Worm (Caenorhabditis elegans) whole organism, young adult: ENCODE data around the gene ccpp-6.

ENCODE experiments used
- B0261.1 ChIP-seq: sonication (generic microtip); optimal IDR thresholded peaks from 2 replicates; lab custom pipeline; 2016; ENCODE audit warnings: mild to moderate bottlenecking, missing genetic modification characterization, moderate library complexity, missing compliant biosample characterization
- F23B12.7 ChIP-seq: sonication (generic microtip); optimal IDR thresholded peaks from 2 replicates; lab custom pipeline; 2017; ENCODE audit warnings: missing genetic modification characterization, mild to moderate bottlenecking, missing compliant biosample characterization, antibody characterized with exemption, moderate library complexity; ENCODE audit not compliant: insufficient read depth
- F57A8.1 ChIP-seq: fragments of 200-800 bp; sonication (Bioruptor generic); optimal IDR thresholded peaks from 2 replicates; lab custom pipeline; 2018; ENCODE audit warnings: mild to moderate bottlenecking, missing genetic modification characterization, moderate library complexity, missing compliant biosample characterization
- attf-6 ChIP-seq: fragments of 200-800 bp; sonication (Bioruptor generic); IDR thresholded peaks from 2 replicates; pipeline ENCODE4 v1.3.6; 2022; ENCODE audit warnings: missing genetic modification reagents, missing genetic modification characterization, missing compliant biosample characterization
- cebp-2 ChIP-seq: fragments of 200-800 bp; sonication (Bioruptor generic); IDR thresholded peaks from 2 replicates; pipeline ENCODE4 v1.3.6; 2022; ENCODE audit warnings: missing genetic modification characterization, missing compliant biosample characterization
- dpl-1 ChIP-seq: fragments of 150-350 bp; optimal IDR thresholded peaks from 2 replicates; lab custom pipeline; 2014; ENCODE audit warnings: missing biosample characterization, missing genetic modification reagents, missing genetic modification characterization
- lin-35 ChIP-seq, 3 experiments: fragments of 150-350 bp in 2 of 3; sonication (generic microtip) in 1 of 3; optimal IDR thresholded peaks; 2 replicates each; lab custom pipeline; 2014 to 2018; ENCODE audit warnings: missing biosample characterization in 3 of 3, missing genetic modification characterization in 3 of 3, missing genetic modification reagents in 3 of 3
- madf-10 ChIP-seq: sonication (generic microtip); optimal IDR thresholded peaks from 2 replicates; lab custom pipeline; 2016; ENCODE audit warnings: mild to moderate bottlenecking, missing genetic modification characterization, missing compliant biosample characterization
- nfya-1 ChIP-seq: sonication (generic microtip); optimal IDR thresholded peaks from 2 replicates; lab custom pipeline; 2017; ENCODE audit warnings: antibody characterized with exemption, missing compliant biosample characterization, missing genetic modification characterization, borderline replicate concordance; ENCODE audit not compliant: insufficient read depth
- nhr-27 ChIP-seq: fragments of 200-800 bp; sonication (Bioruptor generic); optimal IDR thresholded peaks from 2 replicates; lab custom pipeline; 2018; ENCODE audit warnings: mild to moderate bottlenecking, missing genetic modification characterization, moderate library complexity, missing compliant biosample characterization
- nhr-90 ChIP-seq: sonication (generic microtip); optimal IDR thresholded peaks from 2 replicates; lab custom pipeline; 2016; ENCODE audit warnings: missing genotype, mild to moderate bottlenecking, missing genetic modification characterization, missing compliant biosample characterization
- rec-8 ChIP-seq, 2 experiments: sonication (generic microtip); optimal IDR thresholded peaks; 2 replicates each; lab custom pipeline; 2016; ENCODE audit warnings: mild to moderate bottlenecking in 2 of 2, missing genetic modification characterization in 2 of 2, missing genetic modification reagents in 2 of 2, missing genotype in 2 of 2, missing biosample characterization in 1 of 2, missing compliant biosample characterization in 1 of 2, moderate library complexity in 1 of 2
- zfh-2 ChIP-seq: fragments of 200-800 bp; sonication (Bioruptor generic); conservative IDR thresholded peaks from 2 replicates; pipeline ENCODE4 v1.3.6; 2022; ENCODE audit warnings: missing genetic modification reagents, missing genetic modification characterization, missing compliant biosample characterization
- ztf-28 ChIP-seq: fragments of 200-800 bp; sonication (Bioruptor generic); IDR thresholded peaks from 2 replicates; pipeline ENCODE4 v1.3.6; 2022; ENCODE audit warnings: missing genetic modification reagents, missing genetic modification characterization, missing compliant biosample characterization

DNA sequence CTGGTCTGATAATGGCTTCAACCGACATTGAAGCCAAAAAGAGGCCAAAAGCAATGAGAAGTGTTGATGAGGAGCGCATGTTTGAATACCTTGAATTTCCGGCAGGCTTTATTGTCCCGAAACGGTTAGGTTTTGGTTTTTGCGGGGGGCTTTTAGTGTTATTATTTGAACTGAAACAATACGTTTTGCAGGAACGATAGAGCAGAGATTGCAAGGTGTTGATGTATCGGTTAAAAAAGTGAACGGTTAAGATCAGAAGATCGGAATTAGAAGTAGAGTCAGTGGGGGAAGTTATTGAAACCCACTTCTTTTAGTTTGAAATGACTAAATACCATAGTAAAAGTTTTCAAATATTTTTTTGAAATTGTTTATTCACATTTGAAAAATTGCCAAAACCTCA, 20.4 kb upstream of the ccpp-6 start, which contains the start of gene clec-141:
- TF ChIP-seq cebp-2 (no peak), attf-6 (GFP tag; lab: Robert Waterston, UW) (no peak), nfya-1 (tag; lab: Kevin White, UChicago) (no peak), lin-35 (GFP tag; optimal IDR thresholded peaks at IDR 0.05; lab: Kevin White, UChicago) (no peak), F57A8.1 (GFP tag; lab: Kevin White, UChicago) (no peak), zfh-2 (GFP tag; lab: Robert Waterston, UW) (no peak), F23B12.7 (tag; lab: Kevin White, UChicago) (no peak), nhr-90 (no peak), B0261.1 (tag; lab: Kevin White, UChicago) (no peak), nhr-27 (tag; lab: Kevin White, UChicago) (no peak), dpl-1 (GFP tag; lab: Kevin White, UChicago) (no peak), rec-8 (tag; optimal IDR thresholded peaks at IDR 0.05; lab: Kevin White, UChicago) (no peak), ztf-28 (GFP tag; lab: Robert Waterston, UW) (no peak), madf-10 (tag; lab: Kevin White, UChicago) (no peak)
